Fruit fly (Drosophila melanogaster): Measurements from ENCODE around the gene CG13305.
A peak's percentile ranks its signal among the peaks of the same experiment; 100 is the strongest.

CG13305 gene

dm6 chr3L:8682551-8683375, 36.1 kb upstream of the CG13305 start (continued):
- TF ChIP-seq Deaf1 (tag; optimal IDR thresholded peaks at IDR 0.05) = peak; percentile 20
- TF ChIP-seq Pdp1 (GFP tag; optimal IDR thresholded peaks at IDR 0.05) = no peak
- peak; percentile 9 for TF ChIP-seq Blimp-1 (GFP tag; optimal IDR thresholded peaks at IDR 0.05)
- peak; percentile 72 for TF ChIP-seq Hey (tag; optimal IDR thresholded peaks at IDR 0.05)
- TF ChIP-seq Chrac-16 (GFP tag; optimal IDR thresholded peaks at IDR 0.05) = no peak
- TF ChIP-seq lab (GFP tag; optimal IDR thresholded peaks at IDR 0.05) = no peak
- no peak for TF ChIP-seq Eip74EF (GFP tag; optimal IDR thresholded peaks at IDR 0.05)
- no peak for TF ChIP-seq CG4424 (GFP tag; optimal IDR thresholded peaks at IDR 0.05)
- no peak for TF ChIP-seq zen2 (GFP tag; IDR thresholded peaks at IDR 0.05; ENCODE audit: partially characterized antibody)
- no peak for TF ChIP-seq so (GFP tag; IDR thresholded peaks at IDR 0.05)
- TF ChIP-seq ara (GFP tag; IDR thresholded peaks at IDR 0.05) = no peak
- no peak for TF ChIP-seq Lim3 (GFP tag; IDR thresholded peaks at IDR 0.05)
- no peak for TF ChIP-seq CG12391 (tag; optimal IDR thresholded peaks at IDR 0.05)
- no peak for TF ChIP-seq CG17912 (GFP tag; optimal IDR thresholded peaks at IDR 0.05)
- peak; percentile 82 for TF ChIP-seq sug (tag; optimal IDR thresholded peaks at IDR 0.05)
- TF ChIP-seq B-H2 (GFP tag; optimal IDR thresholded peaks at IDR 0.05) = no peak
- no peak for TF ChIP-seq CG7357 (GFP tag; IDR thresholded peaks at IDR 0.05)
- TF ChIP-seq Asciz (GFP tag; optimal IDR thresholded peaks at IDR 0.05) = no peak
- 0 out of 2 replicates have a peak, but pooled peaks have one; percentile 42 for TF ChIP-seq sens-2 (GFP tag; IDR thresholded peaks at IDR 0.05)
- TF ChIP-seq CG11247 (GFP tag; IDR thresholded peaks at IDR 0.05) = no peak
- no peak for TF ChIP-seq Lpt (GFP tag; optimal IDR thresholded peaks at IDR 0.05)
- peak; percentile 16 for TF ChIP-seq vvl (GFP tag; IDR thresholded peaks at IDR 0.05)
- TF ChIP-seq CG34422 (GFP tag; IDR thresholded peaks at IDR 0.05) = no peak
- TF ChIP-seq ttk (GFP tag; IDR thresholded peaks at IDR 0.05) = 0 out of 2 replicates have a peak, but pooled peaks have one; percentile 6
- TF ChIP-seq Ssrp (tag; optimal IDR thresholded peaks at IDR 0.05) = no peak
- no peak for TF ChIP-seq insv (GFP tag; optimal IDR thresholded peaks at IDR 0.05)
- TF ChIP-seq hkb (optimal IDR thresholded peaks at IDR 0.05) = no peak
- TF ChIP-seq hkb (GFP tag; IDR thresholded peaks at IDR 0.05) = no peak
- no peak for TF ChIP-seq Six4 (GFP tag; optimal IDR thresholded peaks at IDR 0.05)
- TF ChIP-seq CG10267 (tag; optimal IDR thresholded peaks at IDR 0.05) = no peak
- TF ChIP-seq CG10543 (GFP tag; optimal IDR thresholded peaks at IDR 0.05) = peak; percentile 7
- TF ChIP-seq Antp (GFP tag; optimal IDR thresholded peaks at IDR 0.05) = no peak
- peak; percentile 13; the same call in 1 of the 3 replicates for TF ChIP-seq CG6175 (GFP tag; IDR thresholded peaks at IDR 0.05)
- TF ChIP-seq CG32532 (GFP tag; IDR thresholded peaks at IDR 0.05) = peak; percentile 18; the same call in 1 of the 2 replicates
- no peak for TF ChIP-seq TFAM (GFP tag; optimal IDR thresholded peaks at IDR 0.05)
- TF ChIP-seq CG1647 (GFP tag; optimal IDR thresholded peaks at IDR 0.05) = peak; percentile 1
- TF ChIP-seq lmd (GFP tag; IDR thresholded peaks at IDR 0.05) = peak; percentile 17; the same call in 1 of the 2 replicates
- no peak for TF ChIP-seq sima (GFP tag; optimal IDR thresholded peaks at IDR 0.05)
- no peak for TF ChIP-seq CG31441 (GFP tag; IDR thresholded peaks at IDR 0.05)
- TF ChIP-seq Side (GFP tag; optimal IDR thresholded peaks at IDR 0.05) = no peak
- TF ChIP-seq cwo (GFP tag; optimal IDR thresholded peaks at IDR 0.05) = peak; percentile 83
- no peak for TF ChIP-seq Ravus (GFP tag; IDR thresholded peaks at IDR 0.05)
- no peak for TF ChIP-seq CG43689 (GFP tag; IDR thresholded peaks at IDR 0.05)
- TF ChIP-seq Sox102F (GFP tag; optimal IDR thresholded peaks at IDR 0.05) = peak; percentile 7
- no peak for TF ChIP-seq B-H1 (GFP tag; IDR thresholded peaks at IDR 0.05)
- TF ChIP-seq CG3838 (GFP tag; optimal IDR thresholded peaks at IDR 0.05) = no peak
- peak; percentile 80 for TF ChIP-seq CG12769 (tag; optimal IDR thresholded peaks at IDR 0.05)
- TF ChIP-seq CG17328 (GFP tag; IDR thresholded peaks at IDR 0.05) = no peak
- TF ChIP-seq Dip2 (GFP tag; IDR thresholded peaks at IDR 0.05) = no peak
